Fruit fly (Drosophila melanogaster) whole organism, embryonic: Measurements from ENCODE around the gene PIG-L.

ENCODE experiments used
- B-H1 ChIP-seq: fragments of 200-800 bp; sonication (Bioruptor generic); IDR thresholded peaks from 3 replicates; pipeline ENCODE4 v1.3.6; 2022; ENCODE audit warnings: missing biosample characterization, missing genetic modification characterization
- CG12236 ChIP-seq: fragments of 200-800 bp; sonication (Bioruptor generic); optimal IDR thresholded peaks from 2 replicates; lab custom pipeline; 2016; ENCODE audit warnings: missing biosample characterization, missing genetic modification characterization
- CG16779 ChIP-seq: fragments of 200-800 bp; sonication (Bioruptor generic); IDR thresholded peaks from 2 replicates; pipeline ENCODE4 v1.3.6; 2022; ENCODE audit warnings: missing biosample characterization, missing genetic modification characterization
- CG17912 ChIP-seq: fragments of 200-800 bp; sonication (Bioruptor generic); optimal IDR thresholded peaks from 2 replicates; lab custom pipeline; 2018; ENCODE audit warnings: missing biosample characterization, mild to moderate bottlenecking, missing genetic modification characterization
- CG18619 ChIP-seq: fragments of 200-800 bp; sonication (Bioruptor generic); optimal IDR thresholded peaks from 3 replicates; lab custom pipeline; 2017; ENCODE audit warnings: missing biosample characterization, mild to moderate bottlenecking, missing genetic modification characterization
- CG2129 ChIP-seq: fragments of 200-800 bp; sonication (Bioruptor generic); IDR thresholded peaks from 2 replicates; pipeline ENCODE4 v1.3.6; 2022; ENCODE audit warnings: missing biosample characterization, missing genetic modification characterization; ENCODE audit not compliant: partially characterized antibody
- CG31224 ChIP-seq: fragments of 200-800 bp; sonication (Bioruptor generic); IDR thresholded peaks from 2 replicates; pipeline ENCODE4 v1.3.6; 2022; ENCODE audit warnings: missing biosample characterization, missing genetic modification characterization
- CG3163 ChIP-seq: fragments of 200-800 bp; sonication (Bioruptor generic); optimal IDR thresholded peaks from 3 replicates; lab custom pipeline; 2016; ENCODE audit warnings: missing biosample characterization, missing genetic modification characterization
- CG33213 ChIP-seq: fragments of 200-800 bp; sonication (Bioruptor generic); optimal IDR thresholded peaks from 3 replicates; lab custom pipeline; 2016; ENCODE audit warnings: missing biosample characterization, missing genetic modification characterization
- CG3847 ChIP-seq: fragments of 200-800 bp; sonication (Bioruptor generic); IDR thresholded peaks from 2 replicates; pipeline ENCODE4 v1.3.6; 2022; ENCODE audit warnings: missing biosample characterization, missing genetic modification characterization
- CG4424 ChIP-seq: fragments of 200-800 bp; sonication (Bioruptor generic); optimal IDR thresholded peaks from 3 replicates; lab custom pipeline; 2016; ENCODE audit warnings: missing biosample characterization, missing genetic modification characterization
- CG7372 ChIP-seq: fragments of 200-800 bp; sonication (Bioruptor generic); IDR thresholded peaks from 2 replicates; pipeline ENCODE4 v1.3.6; 2022; ENCODE audit warnings: missing biosample characterization, missing genetic modification characterization
- CG7839 ChIP-seq: fragments of 200-800 bp; sonication (Bioruptor generic); optimal IDR thresholded peaks from 3 replicates; lab custom pipeline; 2018; ENCODE audit warnings: missing biosample characterization, mild to moderate bottlenecking, missing genetic modification characterization, moderate library complexity
- CG8765 ChIP-seq: fragments of 200-800 bp; sonication (Bioruptor generic); IDR thresholded peaks from 2 replicates; pipeline ENCODE4 v1.3.6; 2022; ENCODE audit warnings: missing biosample characterization, missing genetic modification characterization
- CG9609 ChIP-seq: fragments of 200-800 bp; sonication (Bioruptor generic); optimal IDR thresholded peaks from 3 replicates; lab custom pipeline; 2016; ENCODE audit warnings: missing biosample characterization, missing genetic modification characterization
- CG9797 ChIP-seq: fragments of 200-800 bp; sonication (Bioruptor generic); optimal IDR thresholded peaks from 3 replicates; lab custom pipeline; 2018; ENCODE audit warnings: missing biosample characterization, mild to moderate bottlenecking, missing genetic modification characterization
- CkIIα-i1 ChIP-seq: fragments of 200-800 bp; sonication (Bioruptor generic); IDR thresholded peaks from 2 replicates; pipeline ENCODE4 v1.3.6; 2022; ENCODE audit warnings: missing biosample characterization, missing genetic modification characterization
- Dfd ChIP-seq, 2 experiments: fragments of >200 bp; optimal IDR thresholded peaks; 2 replicates each; lab custom pipeline; 2017; ENCODE audit warnings: missing biosample characterization in 2 of 2, missing genetic modification characterization in 2 of 2
- Dip2 ChIP-seq: fragments of 200-800 bp; sonication (Bioruptor generic); IDR thresholded peaks from 2 replicates; pipeline ENCODE4 v1.3.6; 2022; ENCODE audit warnings: missing biosample characterization, missing genetic modification characterization
- Dip3 ChIP-seq: fragments of 200-800 bp; sonication (Bioruptor generic); optimal IDR thresholded peaks from 3 replicates; lab custom pipeline; 2016; ENCODE audit warnings: missing biosample characterization, missing genetic modification characterization
- Dref ChIP-seq: fragments of 200-800 bp; sonication (Bioruptor generic); IDR thresholded peaks from 2 replicates; pipeline ENCODE4 v1.3.6; 2022; ENCODE audit warnings: missing biosample characterization, missing genetic modification characterization
- E2f1 ChIP-seq: fragments of 200-800 bp; sonication (Bioruptor generic); IDR thresholded peaks from 2 replicates; pipeline ENCODE4 v1.3.6; 2022; ENCODE audit warnings: missing biosample characterization, missing genetic modification characterization
- ERR ChIP-seq: fragments of 200-800 bp; sonication (Bioruptor generic); optimal IDR thresholded peaks from 2 replicates; lab custom pipeline; 2016; ENCODE audit warnings: missing biosample characterization, missing genetic modification characterization
- Eip74EF ChIP-seq, 2 experiments: fragments of 200-800 bp in 1 of 2; fragments of >200 bp in 1 of 2; sonication (Bioruptor generic) in 1 of 2; optimal IDR thresholded peaks; 2 replicates each; lab custom pipeline; 2017 to 2019; ENCODE audit warnings: missing biosample characterization in 2 of 2, missing genetic modification characterization in 2 of 2, mild to moderate bottlenecking in 1 of 2, moderate library complexity in 1 of 2
- Ets65A ChIP-seq: fragments of 200-800 bp; sonication (Bioruptor generic); peaks from one replicate; lab custom pipeline; 2016; ENCODE audit warnings: missing biosample characterization, missing genetic modification characterization
- Ets97D ChIP-seq: fragments of 200-800 bp; sonication (Bioruptor generic); optimal IDR thresholded peaks from 3 replicates; lab custom pipeline; 2016; ENCODE audit warnings: missing biosample characterization, missing genetic modification characterization
- HmgD ChIP-seq: fragments of 200-800 bp; sonication (Bioruptor generic); optimal IDR thresholded peaks from 3 replicates; lab custom pipeline; 2016; ENCODE audit warnings: missing biosample characterization, missing genetic modification characterization
- Hr51 ChIP-seq, 2 experiments: fragments of 200-800 bp; sonication (Bioruptor generic); optimal IDR thresholded peaks; 2 replicates in 1 of 2; 3 replicates in 1 of 2; lab custom pipeline; 2016 to 2018; ENCODE audit warnings: missing biosample characterization in 2 of 2, missing genetic modification characterization in 2 of 2, mild to moderate bottlenecking in 1 of 2, moderate library complexity in 1 of 2
- Mad ChIP-seq: fragments of 200-800 bp; sonication (Bioruptor generic); optimal IDR thresholded peaks from 2 replicates; lab custom pipeline; 2016; ENCODE audit warnings: missing biosample characterization, missing genetic modification characterization
- Side ChIP-seq: fragments of 200-800 bp; sonication (Bioruptor generic); optimal IDR thresholded peaks from 2 replicates; lab custom pipeline; 2016; ENCODE audit warnings: missing biosample characterization, missing genetic modification characterization
- Trl ChIP-seq, 3 experiments: fragments of >200 bp in 2 of 3; fragments of 200-800 bp in 1 of 3; sonication (Bioruptor generic) in 1 of 3; optimal IDR thresholded peaks; 2 replicates in 1 of 3; 3 replicates in 2 of 3; lab custom pipeline; 2016 to 2017; ENCODE audit warnings: missing biosample characterization in 1 of 3, missing genetic modification characterization in 1 of 3
- btn ChIP-seq: fragments of 200-800 bp; sonication (Bioruptor generic); optimal IDR thresholded peaks from 2 replicates; lab custom pipeline; 2016; ENCODE audit warnings: missing biosample characterization, missing genetic modification characterization
- ci ChIP-seq: fragments of 200-800 bp; sonication (Bioruptor generic); IDR thresholded peaks from 3 replicates; pipeline ENCODE4 v1.3.6; 2022; ENCODE audit warnings: missing biosample characterization, missing genetic modification characterization
- croc ChIP-seq: fragments of 200-800 bp; sonication (Bioruptor generic); conservative IDR thresholded peaks from 3 replicates; pipeline ENCODE4 v1.3.6; 2022; ENCODE audit warnings: missing biosample characterization, missing genetic modification characterization
- fd102C ChIP-seq: fragments of 200-800 bp; sonication (Bioruptor generic); optimal IDR thresholded peaks from 2 replicates; lab custom pipeline; 2018; ENCODE audit warnings: missing biosample characterization, mild to moderate bottlenecking, missing genetic modification characterization, moderate library complexity
- fd3F ChIP-seq: fragments of 200-800 bp; sonication (Bioruptor generic); optimal IDR thresholded peaks from 2 replicates; lab custom pipeline; 2018; ENCODE audit warnings: missing biosample characterization, mild to moderate bottlenecking, missing genetic modification characterization, moderate library complexity
- fd96Cb ChIP-seq: fragments of 200-800 bp; sonication (Bioruptor generic); optimal IDR thresholded peaks from 2 replicates; lab custom pipeline; 2018; ENCODE audit warnings: missing biosample characterization, mild to moderate bottlenecking, missing genetic modification characterization, moderate library complexity
- ftz-f1 ChIP-seq: fragments of 200-800 bp; sonication (Bioruptor generic); optimal IDR thresholded peaks from 2 replicates; lab custom pipeline; 2016; ENCODE audit warnings: missing biosample characterization, missing genetic modification characterization
- gce ChIP-seq: fragments of 200-800 bp; sonication (Bioruptor generic); IDR thresholded peaks from 3 replicates; pipeline ENCODE4 v1.3.6; 2022; ENCODE audit warnings: missing biosample characterization, missing genetic modification characterization
- gt ChIP-seq: fragments of 200-800 bp; sonication (Bioruptor generic); IDR thresholded peaks from 2 replicates; pipeline ENCODE4 v1.3.6; 2022; ENCODE audit warnings: missing biosample characterization, missing genetic modification characterization
- lola ChIP-seq, 3 experiments: fragments of >200 bp in 2 of 3; fragments of 200-800 bp in 1 of 3; sonication (Bioruptor generic) in 1 of 3; optimal IDR thresholded peaks; 2 replicates each; lab custom pipeline; 2017 to 2019; ENCODE audit warnings: missing biosample characterization in 3 of 3, missing genetic modification characterization in 3 of 3, mild to moderate bottlenecking in 1 of 3, moderate library complexity in 1 of 3
- mirr ChIP-seq: fragments of 200-800 bp; sonication (Bioruptor generic); optimal IDR thresholded peaks from 3 replicates; lab custom pipeline; 2018; ENCODE audit warnings: missing biosample characterization, mild to moderate bottlenecking, missing genetic modification characterization
- nerfin-1 ChIP-seq: fragments of 200-800 bp; sonication (Bioruptor generic); optimal IDR thresholded peaks from 3 replicates; lab custom pipeline; 2019; ENCODE audit warnings: missing biosample characterization, mild to moderate bottlenecking, missing genetic modification characterization, moderate library complexity
- odd ChIP-seq: fragments of 200-800 bp; sonication (Bioruptor generic); optimal IDR thresholded peaks from 2 replicates; lab custom pipeline; 2017; ENCODE audit warnings: missing biosample characterization, mild to moderate bottlenecking, missing genetic modification characterization
- repo ChIP-seq: fragments of 200-800 bp; sonication (Bioruptor generic); optimal IDR thresholded peaks from 2 replicates; lab custom pipeline; 2016; ENCODE audit warnings: missing biosample characterization, missing genetic modification characterization
- twi ChIP-seq: fragments of 200-800 bp; optimal IDR thresholded peaks from 2 replicates; lab custom pipeline; 2019; ENCODE audit warnings: missing biosample characterization, mild to moderate bottlenecking, missing genetic modification characterization, moderate library complexity
- unpg ChIP-seq: fragments of 200-800 bp; sonication (Bioruptor generic); optimal IDR thresholded peaks from 3 replicates; lab custom pipeline; 2018; ENCODE audit warnings: missing biosample characterization, mild to moderate bottlenecking, missing genetic modification characterization, moderate library complexity
- wor ChIP-seq: fragments of 200-800 bp; sonication (Bioruptor generic); IDR thresholded peaks from 2 replicates; pipeline ENCODE4 v1.3.6; 2022; ENCODE audit warnings: missing biosample characterization, missing genetic modification characterization
- zen ChIP-seq: fragments of 200-800 bp; sonication (Bioruptor generic); optimal IDR thresholded peaks from 3 replicates; lab custom pipeline; 2018; ENCODE audit warnings: missing biosample characterization, mild to moderate bottlenecking, missing genetic modification characterization, moderate library complexity

The PIG-L gene

dm6 chr3R:20031043-20031763 lies 10.1 kb upstream of the PIG-L start, which contains the start of gene trem (continued):
- TF ChIP-seq CG18619 (GFP tag; lab: Kevin White, UChicago) (peak; percentile 71), gce (GFP tag; lab: Robert Waterston, UW) (no peak), CG2129 (GFP tag; lab: Robert Waterston, UW) (no peak), zen (peak; percentile 76), CG7839 (tag; lab: Kevin White, UChicago) (peak; percentile 81), B-H1 (GFP tag; lab: Robert Waterston, UW) (no peak; the same call in 2 of the 3 replicates), CG3163 (no peak), ftz-f1 (GFP tag; lab: Kevin White, UChicago) (no peak), ERR (no peak), CkIIα-i1 (GFP tag; lab: Robert Waterston, UW) (no peak), E2f1 (GFP tag; lab: Robert Waterston, UW) (peak; percentile 67), CG9797 (no peak), fd102C (no peak), btn (no peak), CG3847 (GFP tag; lab: Robert Waterston, UW) (peak; percentile 61), CG16779 (0 out of 2 replicates have a peak, but pooled peaks have one; percentile 35), CG17912 (no peak), Eip74EF (GFP tag; optimal IDR thresholded peaks at IDR 0.05; lab: Kevin White, UChicago) (no peak), lola (GFP tag; optimal IDR thresholded peaks at IDR 0.05; lab: Kevin White, UChicago) (peak in 1 of 3 experiments; percentile 86), Dip2 (GFP tag; lab: Robert Waterston, UW) (no peak), repo (GFP tag; lab: Kevin White, UChicago) (no peak), CG9609 (GFP tag; lab: Kevin White, UChicago) (peak; percentile 10), CG4424 (GFP tag; lab: Kevin White, UChicago) (peak; percentile 96), CG31224 (GFP tag; lab: Robert Waterston, UW) (no peak), Dfd (GFP tag; optimal IDR thresholded peaks at IDR 0.05; lab: Kevin White, UChicago) (no peak), gt (GFP tag; lab: Robert Waterston, UW) (no peak), Side (GFP tag; lab: Kevin White, UChicago) (no peak), Ets97D (GFP tag; lab: Kevin White, UChicago) (peak; percentile 3), ci (GFP tag; lab: Robert Waterston, UW) (peak; percentile 20; the same call in 1 of the 3 replicates), twi (tag; lab: Kevin White, UChicago) (peak; percentile 67), Trl (optimal IDR thresholded peaks at IDR 0.05; lab: Kevin White, UChicago) (no peak), Trl (GFP tag; optimal IDR thresholded peaks at IDR 0.05; lab: Kevin White, UChicago) (peak; percentile 37), Dip3 (GFP tag; lab: Kevin White, UChicago) (peak; percentile 60), CG8765 (peak; percentile 61), HmgD (GFP tag; lab: Kevin White, UChicago) (no peak), Ets65A (GFP tag; lab: Kevin White, UChicago) (peak; percentile 96), Dref (GFP tag; lab: Robert Waterston, UW) (0 out of 2 replicates have a peak, but pooled peaks have one; percentile 20), CG33213 (GFP tag; lab: Kevin White, UChicago) (no peak), wor (GFP tag; lab: Robert Waterston, UW) (no peak), CG12236 (GFP tag; lab: Kevin White, UChicago) (no peak), odd (GFP tag; lab: Kevin White, UChicago) (no peak), CG7372 (GFP tag; lab: Robert Waterston, UW) (peak; percentile 57), fd96Cb (tag; lab: Kevin White, UChicago) (peak; percentile 59), nerfin-1 (tag; lab: Kevin White, UChicago) (peak; percentile 62), Hr51 (GFP tag; optimal IDR thresholded peaks at IDR 0.05; lab: Kevin White, UChicago) (peak; percentile 12 to 74), mirr (no peak), unpg (GFP tag; lab: Kevin White, UChicago) (peak; percentile 61), Mad (peak; percentile 3), croc (GFP tag; lab: Robert Waterston, UW) (peak; percentile 46; the same call in 2 of the 3 replicates), fd3F (GFP tag; lab: Kevin White, UChicago) (peak; percentile 67)
